Worm (Caenorhabditis elegans) whole organism, late embryonic: Measurements from ENCODE around the gene pqn-62.
A peak's percentile ranks its signal among the peaks of the same experiment; 100 is the strongest.

Source experiments
- C08G9.2 ChIP-seq: sonication (generic microtip); optimal IDR thresholded peaks from 2 replicates; lab custom pipeline; 2016; ENCODE audit warnings: mild to moderate bottlenecking, missing genetic modification characterization, moderate library complexity, missing compliant biosample characterization
- C38D4.7 ChIP-seq: fragments of 200-800 bp; sonication (Bioruptor generic); optimal IDR thresholded peaks from 2 replicates; lab custom pipeline; 2018; ENCODE audit warnings: mild to moderate bottlenecking, missing genetic modification characterization, moderate library complexity, missing compliant biosample characterization
- F13H6.1 ChIP-seq: sonication (generic microtip); optimal IDR thresholded peaks from 2 replicates; lab custom pipeline; 2016; ENCODE audit warnings: missing genetic modification characterization, missing compliant biosample characterization
- K09A11.1 ChIP-seq: sonication (generic microtip); optimal IDR thresholded peaks from 2 replicates; lab custom pipeline; 2017; ENCODE audit warnings: antibody characterized with exemption, mild to moderate bottlenecking, missing genetic modification characterization, missing compliant biosample characterization; ENCODE audit not compliant: insufficient read depth
- T23F11.4 ChIP-seq: fragments of 200-800 bp; sonication (Bioruptor generic); optimal IDR thresholded peaks from 2 replicates; lab custom pipeline; 2018; ENCODE audit warnings: mild to moderate bottlenecking, missing genetic modification characterization, missing compliant biosample characterization
- ama-1 ChIP-seq: fragments of 150-350 bp; optimal IDR thresholded peaks from 2 replicates; lab custom pipeline; 2014
- ceh-14 ChIP-seq: sonication (generic microtip); optimal IDR thresholded peaks from 2 replicates; lab custom pipeline; 2016; ENCODE audit warnings: missing genotype, missing genetic modification characterization, missing compliant biosample characterization
- ceh-18 ChIP-seq: sonication (generic microtip); optimal IDR thresholded peaks from 2 replicates; lab custom pipeline; 2016; ENCODE audit warnings: missing genetic modification characterization, missing compliant biosample characterization
- ceh-19 ChIP-seq: fragments of 200-800 bp; sonication (Bioruptor generic); optimal IDR thresholded peaks from 2 replicates; lab custom pipeline; 2018; ENCODE audit warnings: mild to moderate bottlenecking, missing genetic modification characterization, missing compliant biosample characterization
- ceh-2 ChIP-seq: sonication (generic microtip); optimal IDR thresholded peaks from 2 replicates; lab custom pipeline; 2016; ENCODE audit warnings: missing genotype, missing genetic modification characterization, missing compliant biosample characterization
- ceh-24 ChIP-seq: sonication (generic microtip); optimal IDR thresholded peaks from 2 replicates; lab custom pipeline; 2016; ENCODE audit warnings: mild to moderate bottlenecking, missing genetic modification characterization, missing compliant biosample characterization
- ceh-34 ChIP-seq: sonication (generic microtip); optimal IDR thresholded peaks from 2 replicates; lab custom pipeline; 2016; ENCODE audit warnings: mild to moderate bottlenecking, missing genetic modification characterization, missing compliant biosample characterization
- ceh-45 ChIP-seq: fragments of 200-800 bp; sonication (Bioruptor generic); IDR thresholded peaks from 2 replicates; pipeline ENCODE4 v1.3.6; 2022; ENCODE audit warnings: missing genetic modification reagents, missing genetic modification characterization, missing compliant biosample characterization
- ceh-9 ChIP-seq: sonication (generic microtip); optimal IDR thresholded peaks from 2 replicates; lab custom pipeline; 2016; ENCODE audit warnings: mild to moderate bottlenecking, missing genetic modification characterization, inconsistent platforms, missing compliant biosample characterization
- che-1 ChIP-seq: sonication (generic microtip); optimal IDR thresholded peaks from 2 replicates; lab custom pipeline; 2016; ENCODE audit warnings: mild to moderate bottlenecking, missing genetic modification characterization, missing compliant biosample characterization
- dmd-4 ChIP-seq: sonication (generic microtip); optimal IDR thresholded peaks from 2 replicates; lab custom pipeline; 2016; ENCODE audit warnings: borderline replicate concordance, missing genetic modification characterization, missing compliant biosample characterization
- elt-2 ChIP-seq: sonication (generic microtip); optimal IDR thresholded peaks from 2 replicates; lab custom pipeline; 2016; ENCODE audit warnings: missing genetic modification reagents, missing genetic modification characterization, missing compliant biosample characterization
- ets-4 ChIP-seq: sonication (generic microtip); optimal IDR thresholded peaks from 2 replicates; lab custom pipeline; 2016; ENCODE audit warnings: missing genetic modification characterization, missing compliant biosample characterization
- hlh-13 ChIP-seq: fragments of 200-800 bp; sonication (Bioruptor generic); optimal IDR thresholded peaks from 2 replicates; lab custom pipeline; 2018; ENCODE audit warnings: mild to moderate bottlenecking, missing genetic modification characterization, missing compliant biosample characterization
- hlh-15 ChIP-seq: sonication (generic microtip); optimal IDR thresholded peaks from 2 replicates; lab custom pipeline; 2016; ENCODE audit warnings: missing genetic modification characterization, missing compliant biosample characterization
- hlh-6 ChIP-seq: sonication (generic microtip); optimal IDR thresholded peaks from 2 replicates; lab custom pipeline; 2016; ENCODE audit warnings: missing genotype, missing genetic modification characterization, missing compliant biosample characterization
- nfya-1 ChIP-seq: sonication (generic microtip); optimal IDR thresholded peaks from 2 replicates; lab custom pipeline; 2017; ENCODE audit warnings: missing genetic modification characterization, mild to moderate bottlenecking, missing compliant biosample characterization, antibody characterized with exemption, moderate library complexity
- npax-4 ChIP-seq: sonication (generic microtip); optimal IDR thresholded peaks from 2 replicates; lab custom pipeline; 2016; ENCODE audit warnings: missing genetic modification characterization, missing compliant biosample characterization
- pag-3 ChIP-seq: sonication (generic microtip); optimal IDR thresholded peaks from 2 replicates; lab custom pipeline; 2016; ENCODE audit warnings: missing compliant biosample characterization, missing genetic modification characterization, borderline replicate concordance
- pqm-1 ChIP-seq: sonication (generic microtip); optimal IDR thresholded peaks from 2 replicates; lab custom pipeline; 2016; ENCODE audit warnings: missing genetic modification characterization, missing compliant biosample characterization
- ref-2 ChIP-seq: sonication (generic microtip); optimal IDR thresholded peaks from 2 replicates; lab custom pipeline; 2016; ENCODE audit warnings: missing genetic modification characterization, missing compliant biosample characterization
- rnt-1 ChIP-seq: sonication (generic microtip); optimal IDR thresholded peaks from 2 replicates; lab custom pipeline; 2016; ENCODE audit warnings: missing genetic modification characterization, missing compliant biosample characterization
- tbx-2 ChIP-seq: sonication (generic microtip); optimal IDR thresholded peaks from 2 replicates; lab custom pipeline; 2016; ENCODE audit warnings: missing genetic modification characterization, missing compliant biosample characterization
- unc-3 ChIP-seq, 2 experiments: fragments of 200-800 bp in 1 of 2; sonication (Bioruptor generic) in 1 of 2; sonication (generic microtip) in 1 of 2; conservative IDR thresholded peaks in 1 of 2; optimal IDR thresholded peaks in 1 of 2; 2 replicates each; pipeline versions ENCODE4 v1.3.6 to Lab custom; 2016 to 2022; ENCODE audit warnings: missing compliant biosample characterization in 2 of 2, missing genetic modification characterization in 2 of 2, missing genetic modification reagents in 1 of 2
- unc-42 ChIP-seq: sonication (generic microtip); optimal IDR thresholded peaks from 2 replicates; lab custom pipeline; 2016; ENCODE audit warnings: missing genotype, missing genetic modification characterization, missing compliant biosample characterization
- unc-55 ChIP-seq: sonication (generic microtip); optimal IDR thresholded peaks from 2 replicates; lab custom pipeline; 2017; ENCODE audit warnings: missing biosample characterization, missing genetic modification reagents, missing genetic modification characterization
- zip-5 ChIP-seq: sonication (generic microtip); optimal IDR thresholded peaks from 2 replicates; lab custom pipeline; 2016; ENCODE audit warnings: missing genetic modification characterization, missing compliant biosample characterization

pqn-62 gene

ce11 chrX:5210524-5210923, 14.6 kb downstream of the pqn-62 start:
- TF ChIP-seq zip-5 (no peak), unc-42 (tag; lab: Kevin White, UChicago) (peak; percentile 82)
- TF ChIP-seq, all 69 proteins: peak for 1

ce11 chrX:5210927-5211655, 15.2 kb downstream of the pqn-62 start:
- TF ChIP-seq ceh-45 (GFP tag; lab: Robert Waterston, UW) = no peak
- no peak for TF ChIP-seq K09A11.1 (tag; lab: Kevin White, UChicago)
- TF ChIP-seq pag-3 (tag; lab: Kevin White, UChicago) = no peak
- no peak for TF ChIP-seq rnt-1
- TF ChIP-seq ref-2 (tag; lab: Kevin White, UChicago) = no peak
- no peak for TF ChIP-seq unc-55 (GFP tag; lab: Kevin White, UChicago)
- TF ChIP-seq nfya-1 (tag; lab: Kevin White, UChicago) = no peak
- no peak for TF ChIP-seq ceh-24 (tag; lab: Kevin White, UChicago)
- TF ChIP-seq ceh-18 (tag; lab: Kevin White, UChicago) = no peak
- no peak for TF ChIP-seq ama-1 (lab: Kevin White, UChicago)
- TF ChIP-seq C38D4.7 = no peak

ce11 chrX:5213032-5213431, 17.1 kb downstream of the pqn-62 start:
- TF ChIP-seq ceh-19 (GFP tag; lab: Kevin White, UChicago) (no peak), tbx-2 (tag; lab: Kevin White, UChicago) (no peak), F13H6.1 (tag; lab: Kevin White, UChicago) (no peak), npax-4 (tag; lab: Kevin White, UChicago) (no peak), hlh-13 (no peak), ceh-9 (tag; lab: Kevin White, UChicago) (no peak), ceh-45 (GFP tag; lab: Robert Waterston, UW) (no peak), che-1 (no peak), T23F11.4 (no peak), ceh-24 (tag; lab: Kevin White, UChicago) (no peak), ceh-2 (tag; lab: Kevin White, UChicago) (no peak), hlh-6 (tag; lab: Kevin White, UChicago) (no peak), hlh-15 (tag; lab: Kevin White, UChicago) (no peak), ceh-34 (tag; lab: Kevin White, UChicago) (no peak), ceh-18 (tag; lab: Kevin White, UChicago) (no peak), unc-3 (GFP tag; conservative IDR thresholded peaks at IDR 0.05; lab: Robert Waterston, UW) (no peak), unc-3 (tag; optimal IDR thresholded peaks at IDR 0.05; lab: Kevin White, UChicago) (no peak), ceh-14 (tag; lab: Kevin White, UChicago) (no peak)

ce11 chrX:5213565-5213964, 17.7 kb downstream of the pqn-62 start:
- TF ChIP-seq pqm-1 (tag; lab: Kevin White, UChicago) (peak; percentile 29), elt-2 (tag; lab: Kevin White, UChicago) (peak; percentile 88), dmd-4 (tag; lab: Kevin White, UChicago) (no peak)

- TF ChIP-seq ets-4 (tag; lab: Kevin White, UChicago) = no peak
- peak; percentile 26 for TF ChIP-seq C08G9.2 (tag; lab: Kevin White, UChicago)
These were observed 18.9 kb downstream of the pqn-62 start for ce11 chrX:5214790-5215189.
